Worm (Caenorhabditis elegans) whole organism, late embryonic: ENCODE results near the gene C05D11.5.

Experiments used
- C38D4.7 ChIP-seq: fragments of 200-800 bp; sonication (Bioruptor generic); optimal IDR thresholded peaks from 2 replicates; lab custom pipeline; 2018; ENCODE audit warnings: mild to moderate bottlenecking, missing genetic modification characterization, moderate library complexity, missing compliant biosample characterization
- F13H6.1 ChIP-seq: sonication (generic microtip); optimal IDR thresholded peaks from 2 replicates; lab custom pipeline; 2016; ENCODE audit warnings: missing genetic modification characterization, missing compliant biosample characterization
- T23F11.4 ChIP-seq: fragments of 200-800 bp; sonication (Bioruptor generic); optimal IDR thresholded peaks from 2 replicates; lab custom pipeline; 2018; ENCODE audit warnings: mild to moderate bottlenecking, missing genetic modification characterization, missing compliant biosample characterization
- ceh-14 ChIP-seq: sonication (generic microtip); optimal IDR thresholded peaks from 2 replicates; lab custom pipeline; 2016; ENCODE audit warnings: missing genotype, missing genetic modification characterization, missing compliant biosample characterization
- ceh-2 ChIP-seq: sonication (generic microtip); optimal IDR thresholded peaks from 2 replicates; lab custom pipeline; 2016; ENCODE audit warnings: missing genotype, missing genetic modification characterization, missing compliant biosample characterization
- ceh-22 ChIP-seq: sonication (generic microtip); optimal IDR thresholded peaks from 2 replicates; lab custom pipeline; 2017; ENCODE audit warnings: missing biosample characterization, missing genetic modification characterization
- ceh-24 ChIP-seq: sonication (generic microtip); optimal IDR thresholded peaks from 2 replicates; lab custom pipeline; 2016; ENCODE audit warnings: mild to moderate bottlenecking, missing genetic modification characterization, missing compliant biosample characterization
- ceh-30 ChIP-seq: fragments of 150-350 bp; optimal IDR thresholded peaks from 2 replicates; lab custom pipeline; 2014; ENCODE audit warnings: missing biosample characterization, missing genetic modification characterization
- ceh-31 ChIP-seq: sonication (generic microtip); optimal IDR thresholded peaks from 2 replicates; lab custom pipeline; 2016; ENCODE audit warnings: missing genetic modification characterization, missing compliant biosample characterization
- ceh-45 ChIP-seq: fragments of 200-800 bp; sonication (Bioruptor generic); IDR thresholded peaks from 2 replicates; pipeline ENCODE4 v1.3.6; 2022; ENCODE audit warnings: missing genetic modification reagents, missing genetic modification characterization, missing compliant biosample characterization
- ceh-48 ChIP-seq: sonication (generic microtip); optimal IDR thresholded peaks from 2 replicates; lab custom pipeline; 2016; ENCODE audit warnings: missing genetic modification characterization, inconsistent platforms, missing compliant biosample characterization
- ceh-6 ChIP-seq: fragments of 200-800 bp; sonication (Bioruptor generic); optimal IDR thresholded peaks from 2 replicates; lab custom pipeline; 2018; ENCODE audit warnings: mild to moderate bottlenecking, missing genetic modification characterization, missing compliant biosample characterization
- dmd-4 ChIP-seq: sonication (generic microtip); optimal IDR thresholded peaks from 2 replicates; lab custom pipeline; 2016; ENCODE audit warnings: borderline replicate concordance, missing genetic modification characterization, missing compliant biosample characterization
- dve-1 ChIP-seq: sonication (generic microtip); optimal IDR thresholded peaks from 2 replicates; lab custom pipeline; 2017; ENCODE audit warnings: antibody characterized with exemption, mild to moderate bottlenecking, missing genetic modification characterization, missing compliant biosample characterization
- elt-2 ChIP-seq: sonication (generic microtip); optimal IDR thresholded peaks from 2 replicates; lab custom pipeline; 2016; ENCODE audit warnings: missing genetic modification reagents, missing genetic modification characterization, missing compliant biosample characterization
- elt-4 ChIP-seq: sonication (generic microtip); optimal IDR thresholded peaks from 2 replicates; lab custom pipeline; 2016; ENCODE audit warnings: missing genetic modification characterization, missing compliant biosample characterization
- fax-1 ChIP-seq: sonication (generic microtip); optimal IDR thresholded peaks from 2 replicates; lab custom pipeline; 2016; ENCODE audit warnings: missing genotype, missing genetic modification characterization, missing compliant biosample characterization
- fkh-10 ChIP-seq: fragments of 150-350 bp; optimal IDR thresholded peaks from 2 replicates; lab custom pipeline; 2014; ENCODE audit warnings: missing biosample characterization, missing genetic modification reagents, missing genetic modification characterization
- fkh-6 ChIP-seq: sonication (generic microtip); optimal IDR thresholded peaks from 2 replicates; lab custom pipeline; 2016; ENCODE audit warnings: missing genetic modification characterization, missing compliant biosample characterization
- gmeb-2 ChIP-seq: sonication (generic microtip); optimal IDR thresholded peaks from 2 replicates; lab custom pipeline; 2016; ENCODE audit warnings: missing genetic modification characterization, inconsistent platforms, missing compliant biosample characterization
- hlh-13 ChIP-seq: fragments of 200-800 bp; sonication (Bioruptor generic); optimal IDR thresholded peaks from 2 replicates; lab custom pipeline; 2018; ENCODE audit warnings: mild to moderate bottlenecking, missing genetic modification characterization, missing compliant biosample characterization
- hlh-15 ChIP-seq: sonication (generic microtip); optimal IDR thresholded peaks from 2 replicates; lab custom pipeline; 2016; ENCODE audit warnings: missing genetic modification characterization, missing compliant biosample characterization
- hlh-30 ChIP-seq: sonication (generic microtip); optimal IDR thresholded peaks from 2 replicates; lab custom pipeline; 2017; ENCODE audit warnings: antibody characterized with exemption, missing genetic modification characterization, missing compliant biosample characterization; ENCODE audit not compliant: insufficient read depth
- hlh-6 ChIP-seq: sonication (generic microtip); optimal IDR thresholded peaks from 2 replicates; lab custom pipeline; 2016; ENCODE audit warnings: missing genotype, missing genetic modification characterization, missing compliant biosample characterization
- madf-2 ChIP-seq: sonication (generic microtip); optimal IDR thresholded peaks from 2 replicates; lab custom pipeline; 2017; ENCODE audit warnings: missing genetic modification characterization, missing compliant biosample characterization
- nfya-1 ChIP-seq: sonication (generic microtip); optimal IDR thresholded peaks from 2 replicates; lab custom pipeline; 2017; ENCODE audit warnings: missing genetic modification characterization, mild to moderate bottlenecking, missing compliant biosample characterization, antibody characterized with exemption, moderate library complexity
- nhr-11 ChIP-seq: fragments of 150-350 bp; optimal IDR thresholded peaks from 2 replicates; lab custom pipeline; 2014; ENCODE audit warnings: missing biosample characterization, missing genetic modification characterization
- npax-4 ChIP-seq: sonication (generic microtip); optimal IDR thresholded peaks from 2 replicates; lab custom pipeline; 2016; ENCODE audit warnings: missing genetic modification characterization, missing compliant biosample characterization
- odd-2 ChIP-seq: sonication (generic microtip); optimal IDR thresholded peaks from 2 replicates; lab custom pipeline; 2017; ENCODE audit warnings: antibody characterized with exemption, mild to moderate bottlenecking, missing genetic modification characterization, missing compliant biosample characterization
- pax-1 ChIP-seq: fragments of 150-350 bp; optimal IDR thresholded peaks from 2 replicates; lab custom pipeline; 2014; ENCODE audit warnings: missing biosample characterization, missing genetic modification characterization
- pha-2 ChIP-seq: sonication (generic microtip); optimal IDR thresholded peaks from 2 replicates; lab custom pipeline; 2017; ENCODE audit warnings: mild to moderate bottlenecking, missing genetic modification characterization, missing compliant biosample characterization
- pha-4 ChIP-seq: fragments of 150-350 bp; optimal IDR thresholded peaks from 2 replicates; lab custom pipeline; 2018; ENCODE audit warnings: missing biosample characterization, missing genetic modification reagents, missing genetic modification characterization
- pqm-1 ChIP-seq: sonication (generic microtip); optimal IDR thresholded peaks from 2 replicates; lab custom pipeline; 2016; ENCODE audit warnings: missing genetic modification characterization, missing compliant biosample characterization
- ref-2 ChIP-seq: sonication (generic microtip); optimal IDR thresholded peaks from 2 replicates; lab custom pipeline; 2016; ENCODE audit warnings: missing genetic modification characterization, missing compliant biosample characterization
- rnt-1 ChIP-seq: sonication (generic microtip); optimal IDR thresholded peaks from 2 replicates; lab custom pipeline; 2016; ENCODE audit warnings: missing genetic modification characterization, missing compliant biosample characterization
- sdc-2 ChIP-seq: sonication (generic microtip); optimal IDR thresholded peaks from 2 replicates; lab custom pipeline; 2016; ENCODE audit warnings: missing genotype, missing genetic modification characterization, missing compliant biosample characterization
- sox-4 ChIP-seq: sonication (generic microtip); optimal IDR thresholded peaks from 2 replicates; lab custom pipeline; 2017; ENCODE audit warnings: mild to moderate bottlenecking, missing genetic modification characterization, inconsistent platforms, missing compliant biosample characterization
- syd-9 ChIP-seq: sonication (generic microtip); optimal IDR thresholded peaks from 2 replicates; lab custom pipeline; 2016; ENCODE audit warnings: mild to moderate bottlenecking, missing genetic modification characterization, moderate library complexity, missing compliant biosample characterization
- tbx-7 ChIP-seq: sonication (generic microtip); optimal IDR thresholded peaks from 2 replicates; lab custom pipeline; 2016; ENCODE audit warnings: missing genotype, missing genetic modification characterization, missing compliant biosample characterization
- ttx-3 ChIP-seq: sonication (generic microtip); optimal IDR thresholded peaks from 2 replicates; lab custom pipeline; 2016; ENCODE audit warnings: missing genetic modification reagents, missing genetic modification characterization, missing compliant biosample characterization
- unc-3 ChIP-seq, 2 experiments: fragments of 200-800 bp in 1 of 2; sonication (Bioruptor generic) in 1 of 2; sonication (generic microtip) in 1 of 2; conservative IDR thresholded peaks in 1 of 2; optimal IDR thresholded peaks in 1 of 2; 2 replicates each; pipeline versions ENCODE4 v1.3.6 to Lab custom; 2016 to 2022; ENCODE audit warnings: missing compliant biosample characterization in 2 of 2, missing genetic modification characterization in 2 of 2, missing genetic modification reagents in 1 of 2
- unc-42 ChIP-seq: sonication (generic microtip); optimal IDR thresholded peaks from 2 replicates; lab custom pipeline; 2016; ENCODE audit warnings: missing genotype, missing genetic modification characterization, missing compliant biosample characterization
- unc-55 ChIP-seq: sonication (generic microtip); optimal IDR thresholded peaks from 2 replicates; lab custom pipeline; 2017; ENCODE audit warnings: missing biosample characterization, missing genetic modification reagents, missing genetic modification characterization
- zip-5 ChIP-seq: sonication (generic microtip); optimal IDR thresholded peaks from 2 replicates; lab custom pipeline; 2016; ENCODE audit warnings: missing genetic modification characterization, missing compliant biosample characterization

C05D11.5 gene

ce11 chrIII:6411914-6412313 is at the start of gene C05D11.5:
TSS of gene C05D11.5 (minus strand) at chrIII:6412014.
- TF ChIP-seq F13H6.1, result no peak
- TF ChIP-seq gmeb-2 (tag; lab: Kevin White, UChicago), result no peak
- TF ChIP-seq hlh-15 (tag; lab: Kevin White, UChicago), result no peak
- TF ChIP-seq pha-2, result no peak
- TF ChIP-seq fax-1 (tag; lab: Kevin White, UChicago), result no peak
- TF ChIP-seq fkh-6, result no peak
- no peak for TF ChIP-seq elt-4 (tag; lab: Kevin White, UChicago)

ce11 chrIII:6459820-6460219 is 48.0 kb upstream of the C05D11.5 start, which contains the start of gene algn-1:
TSS of gene algn-1 (plus strand) at chrIII:6460120.
- TF ChIP-seq dve-1 (tag; lab: Kevin White, UChicago), result no peak
- TF ChIP-seq pqm-1, result no peak
- TF ChIP-seq odd-2 (tag; lab: Kevin White, UChicago), result no peak
- TF ChIP-seq zip-5 (tag; lab: Kevin White, UChicago), result no peak
- TF ChIP-seq pha-2, result no peak
- no peak for TF ChIP-seq sox-4 (tag; lab: Kevin White, UChicago)
- TF ChIP-seq C38D4.7 (GFP tag; lab: Kevin White, UChicago), result no peak
- no peak for TF ChIP-seq nhr-11 (tag; lab: Kevin White, UChicago)
- TF ChIP-seq unc-42 (tag; lab: Kevin White, UChicago), result no peak

ce11 chrIII:6454183-6454582 is 42.4 kb upstream of the C05D11.5 start, which contains the start of gene jhdm-1:
TSS of gene jhdm-1 (plus strand) at chrIII:6454483.
- TF ChIP-seq npax-4 (no peak), elt-2 (tag; lab: Kevin White, UChicago) (no peak), gmeb-2 (tag; lab: Kevin White, UChicago) (no peak), unc-55 (GFP tag; lab: Kevin White, UChicago) (no peak)

- TF ChIP-seq ceh-22 (no peak), syd-9 (tag; lab: Kevin White, UChicago) (peak; percentile 33), hlh-30 (tag; lab: Kevin White, UChicago) (peak; percentile 41), ceh-30 (tag; lab: Kevin White, UChicago) (peak; percentile 37), zip-5 (tag; lab: Kevin White, UChicago) (no peak), dve-1 (tag; lab: Kevin White, UChicago) (peak; percentile 79), pha-2 (peak; percentile 17), madf-2 (tag; lab: Kevin White, UChicago) (peak; percentile 41), C38D4.7 (GFP tag; lab: Kevin White, UChicago) (peak; percentile 32), ceh-14 (tag; lab: Kevin White, UChicago) (peak; percentile 68), elt-2 (tag; lab: Kevin White, UChicago) (peak; percentile 80), dmd-4 (tag; lab: Kevin White, UChicago) (no peak), fax-1 (tag; lab: Kevin White, UChicago) (peak; percentile 40), ceh-2 (peak; percentile 45), unc-3 (GFP tag; conservative IDR thresholded peaks at IDR 0.05; lab: Robert Waterston, UW) (no peak), unc-3 (tag; optimal IDR thresholded peaks at IDR 0.05; lab: Kevin White, UChicago) (peak; percentile 36), rnt-1 (tag; lab: Kevin White, UChicago) (peak; percentile 41), ceh-24 (no peak), pha-4 (tag; lab: Kevin White, UChicago) (no peak), tbx-7 (no peak), ref-2 (peak; percentile 32), ceh-45 (no peak), npax-4 (no peak), hlh-6 (tag; lab: Kevin White, UChicago) (no peak), gmeb-2 (tag; lab: Kevin White, UChicago) (peak; percentile 55), hlh-15 (tag; lab: Kevin White, UChicago) (peak; percentile 5), pax-1 (no peak), unc-42 (tag; lab: Kevin White, UChicago) (peak; percentile 56), fkh-6 (peak; percentile 56), sox-4 (tag; lab: Kevin White, UChicago) (peak; percentile 60), hlh-13 (peak; percentile 51), ceh-6 (no peak), fkh-10 (no peak), sdc-2 (tag; lab: Kevin White, UChicago) (peak; percentile 55), nfya-1 (peak; percentile 83), ttx-3 (tag; lab: Kevin White, UChicago) (peak; percentile 62), odd-2 (tag; lab: Kevin White, UChicago) (no peak), ceh-48 (peak; percentile 8), T23F11.4 (peak; percentile 37), ceh-31 (tag; lab: Kevin White, UChicago) (peak; percentile 75)
Measured at ce11 chrIII:6453665-6454064, 41.9 kb upstream of the C05D11.5 start.
